Fruit fly (Drosophila melanogaster) whole organism, embryonic: ENCODE results near the gene rhea.
A peak's percentile ranks its signal among the peaks of the same experiment; 100 is the strongest.

Experiments used
- Abd-B ChIP-seq: fragments of 200-800 bp; sonication (Bioruptor generic); optimal IDR thresholded peaks from 2 replicates; lab custom pipeline; 2018; ENCODE audit warnings: missing biosample characterization, mild to moderate bottlenecking, missing genetic modification characterization, moderate library complexity
- Ada2b ChIP-seq: fragments of 200-800 bp; sonication (Bioruptor generic); IDR thresholded peaks from 2 replicates; pipeline ENCODE4 v1.3.6; 2022; ENCODE audit warnings: missing biosample characterization, missing genetic modification characterization
- BEAF-32 ChIP-seq: fragments of 200-800 bp; sonication (Bioruptor generic); optimal IDR thresholded peaks from 3 replicates; lab custom pipeline; 2017; ENCODE audit warnings: missing biosample characterization, missing genetic modification characterization, mild to moderate bottlenecking, moderate library complexity, missing genetic modification reagents
- Bdp1 ChIP-seq: fragments of 200-800 bp; sonication (Bioruptor generic); optimal IDR thresholded peaks from 3 replicates; lab custom pipeline; 2016; ENCODE audit warnings: missing biosample characterization, missing genetic modification characterization
- Bteb2 ChIP-seq: fragments of 200-800 bp; sonication (Bioruptor generic); optimal IDR thresholded peaks from 2 replicates; lab custom pipeline; 2016; ENCODE audit warnings: missing biosample characterization, missing genetic modification characterization
- CG10321 ChIP-seq: fragments of 200-800 bp; sonication (Bioruptor generic); IDR thresholded peaks from 2 replicates; pipeline ENCODE4 v1.3.6; 2022; ENCODE audit warnings: missing biosample characterization, missing genetic modification characterization
- CG10462 ChIP-seq: fragments of 200-800 bp; sonication (Bioruptor generic); optimal IDR thresholded peaks from 2 replicates; lab custom pipeline; 2016; ENCODE audit warnings: missing biosample characterization, missing genetic modification characterization
- CG12299 ChIP-seq: fragments of 200-800 bp; sonication (Bioruptor generic); optimal IDR thresholded peaks from 2 replicates; lab custom pipeline; 2018; ENCODE audit warnings: missing biosample characterization, mild to moderate bottlenecking, missing genetic modification characterization
- CG12659 ChIP-seq: fragments of 200-800 bp; sonication (Bioruptor generic); optimal IDR thresholded peaks from 3 replicates; lab custom pipeline; 2017; ENCODE audit warnings: mild to moderate bottlenecking, missing biosample characterization, missing genetic modification reagents, missing genetic modification characterization
- CG12942 ChIP-seq: fragments of 200-800 bp; sonication (Bioruptor generic); optimal IDR thresholded peaks from 3 replicates; lab custom pipeline; 2016; ENCODE audit warnings: missing biosample characterization, missing genetic modification characterization
- CG14050 ChIP-seq: fragments of 200-800 bp; sonication (Bioruptor generic); IDR thresholded peaks from 3 replicates; pipeline ENCODE4 v1.3.6; 2022; ENCODE audit warnings: missing biosample characterization, missing genetic modification characterization
- CG16815 ChIP-seq: fragments of 200-800 bp; sonication (Bioruptor generic); optimal IDR thresholded peaks from 3 replicates; lab custom pipeline; 2017; ENCODE audit warnings: missing biosample characterization, mild to moderate bottlenecking, missing genetic modification characterization
- CG17612 ChIP-seq: fragments of 200-800 bp; sonication (Bioruptor generic); IDR thresholded peaks from 2 replicates; pipeline ENCODE4 v1.3.6; 2022; ENCODE audit warnings: missing biosample characterization, missing genetic modification characterization
- CG17912 ChIP-seq: fragments of 200-800 bp; sonication (Bioruptor generic); optimal IDR thresholded peaks from 2 replicates; lab custom pipeline; 2018; ENCODE audit warnings: missing biosample characterization, mild to moderate bottlenecking, missing genetic modification characterization
- CG18619 ChIP-seq: fragments of 200-800 bp; sonication (Bioruptor generic); optimal IDR thresholded peaks from 3 replicates; lab custom pipeline; 2017; ENCODE audit warnings: missing biosample characterization, mild to moderate bottlenecking, missing genetic modification characterization
- CG18764 ChIP-seq: fragments of 200-800 bp; sonication (Bioruptor generic); optimal IDR thresholded peaks from 3 replicates; lab custom pipeline; 2016; ENCODE audit warnings: missing biosample characterization, missing genetic modification characterization
- CG2678 ChIP-seq: fragments of 200-800 bp; sonication (Bioruptor generic); optimal IDR thresholded peaks from 3 replicates; lab custom pipeline; 2019; ENCODE audit warnings: missing biosample characterization, mild to moderate bottlenecking, missing genetic modification characterization, moderate library complexity
- CG31441 ChIP-seq: fragments of 200-800 bp; sonication (Bioruptor generic); IDR thresholded peaks from 2 replicates; pipeline ENCODE4 v1.3.6; 2022; ENCODE audit warnings: missing biosample characterization, missing genetic modification characterization
- CG32532 ChIP-seq: fragments of 200-800 bp; sonication (Bioruptor generic); IDR thresholded peaks from 2 replicates; pipeline ENCODE4 v1.3.6; 2022; ENCODE audit warnings: missing biosample characterization, missing genetic modification characterization
- CG3281 ChIP-seq: fragments of 200-800 bp; sonication (Bioruptor generic); optimal IDR thresholded peaks from 3 replicates; lab custom pipeline; 2017; ENCODE audit warnings: missing biosample characterization, mild to moderate bottlenecking, missing genetic modification characterization
- CG34422 ChIP-seq: fragments of 200-800 bp; sonication (Bioruptor generic); IDR thresholded peaks from 3 replicates; pipeline ENCODE4 v1.3.6; 2022; ENCODE audit warnings: missing biosample characterization, missing genetic modification characterization
- CG3726 ChIP-seq: fragments of 200-800 bp; sonication (Bioruptor generic); IDR thresholded peaks from 3 replicates; pipeline ENCODE4, ENCODE4 v1.3.6; 2022; ENCODE audit warnings: missing biosample characterization, missing genetic modification characterization
- CG7357 ChIP-seq: fragments of 200-800 bp; sonication (Bioruptor generic); IDR thresholded peaks from 3 replicates; pipeline ENCODE4 v1.3.6; 2022; ENCODE audit warnings: missing biosample characterization, missing genetic modification characterization
- CHES-1-like ChIP-seq: fragments of 200-800 bp; sonication (Bioruptor generic); optimal IDR thresholded peaks from 2 replicates; lab custom pipeline; 2016; ENCODE audit warnings: missing biosample characterization, missing genetic modification characterization
- Dek ChIP-seq: fragments of 200-800 bp; sonication (Bioruptor generic); optimal IDR thresholded peaks from 3 replicates; lab custom pipeline; 2019; ENCODE audit warnings: missing biosample characterization, mild to moderate bottlenecking, missing genetic modification characterization, moderate library complexity
- Dip3 ChIP-seq: fragments of 200-800 bp; sonication (Bioruptor generic); optimal IDR thresholded peaks from 3 replicates; lab custom pipeline; 2016; ENCODE audit warnings: missing biosample characterization, missing genetic modification characterization
- Elba2 ChIP-seq: fragments of 200-800 bp; sonication (Bioruptor generic); optimal IDR thresholded peaks from 3 replicates; lab custom pipeline; 2016; ENCODE audit warnings: missing biosample characterization, missing genetic modification characterization
- Ets97D ChIP-seq: fragments of 200-800 bp; sonication (Bioruptor generic); optimal IDR thresholded peaks from 3 replicates; lab custom pipeline; 2016; ENCODE audit warnings: missing biosample characterization, missing genetic modification characterization
- Hmr ChIP-seq: fragments of 200-800 bp; sonication (Bioruptor generic); optimal IDR thresholded peaks from 3 replicates; lab custom pipeline; 2017; ENCODE audit warnings: mild to moderate bottlenecking, missing biosample characterization, missing genetic modification reagents, missing genetic modification characterization
- MBD-R2 ChIP-seq: fragments of 200-800 bp; sonication (Bioruptor generic); IDR thresholded peaks from 2 replicates; pipeline ENCODE4 v1.3.6; 2022; ENCODE audit warnings: missing biosample characterization, missing genetic modification characterization
- Mrtf ChIP-seq: fragments of 200-800 bp; sonication (Bioruptor generic); IDR thresholded peaks from 3 replicates; pipeline ENCODE4 v1.3.6; 2022; ENCODE audit warnings: missing biosample characterization, missing genetic modification characterization
- Sox100B ChIP-seq: fragments of 200-800 bp; sonication (Bioruptor generic); optimal IDR thresholded peaks from 3 replicates; lab custom pipeline; 2018; ENCODE audit warnings: missing biosample characterization, mild to moderate bottlenecking, missing genetic modification characterization
- Tbp ChIP-seq: fragments of >200 bp; optimal IDR thresholded peaks from 2 replicates; lab custom pipeline; 2018; ENCODE audit warnings: missing biosample characterization, missing genetic modification characterization
- Xbp1 ChIP-seq: fragments of 200-800 bp; sonication (Bioruptor generic); optimal IDR thresholded peaks from 3 replicates; lab custom pipeline; 2016; ENCODE audit warnings: missing biosample characterization, mild to moderate bottlenecking, missing genetic modification characterization
- bsh ChIP-seq, 2 experiments: fragments of 200-800 bp; sonication (Bioruptor generic); optimal IDR thresholded peaks; 2 replicates each; lab custom pipeline; 2017 to 2018; ENCODE audit warnings: mild to moderate bottlenecking in 2 of 2, missing biosample characterization in 2 of 2, missing genetic modification characterization in 2 of 2, moderate library complexity in 1 of 2
- ci ChIP-seq: fragments of 200-800 bp; sonication (Bioruptor generic); IDR thresholded peaks from 3 replicates; pipeline ENCODE4 v1.3.6; 2022; ENCODE audit warnings: missing biosample characterization, missing genetic modification characterization
- da ChIP-seq: fragments of 200-800 bp; sonication (Bioruptor generic); optimal IDR thresholded peaks from 2 replicates; lab custom pipeline; 2016; ENCODE audit warnings: missing biosample characterization, missing genetic modification characterization
- danr ChIP-seq: fragments of 200-800 bp; sonication (Bioruptor generic); IDR thresholded peaks from 2 replicates; pipeline ENCODE4 v1.3.6; 2022; ENCODE audit warnings: missing biosample characterization, missing genetic modification characterization
- eve ChIP-seq, 2 experiments: fragments of >200 bp; optimal IDR thresholded peaks; 2 replicates each; lab custom pipeline; 2017; ENCODE audit warnings: missing biosample characterization in 2 of 2, missing genetic modification characterization in 2 of 2
- exex ChIP-seq: fragments of 200-800 bp; sonication (Bioruptor generic); optimal IDR thresholded peaks from 4 replicates; lab custom pipeline; 2018; ENCODE audit warnings: missing biosample characterization, mild to moderate bottlenecking, missing genetic modification characterization, moderate library complexity
- eyg ChIP-seq: fragments of 200-800 bp; sonication (Bioruptor generic); optimal IDR thresholded peaks from 3 replicates; lab custom pipeline; 2016; ENCODE audit warnings: missing biosample characterization, missing genetic modification characterization
- fd96Cb ChIP-seq: fragments of 200-800 bp; sonication (Bioruptor generic); optimal IDR thresholded peaks from 2 replicates; lab custom pipeline; 2018; ENCODE audit warnings: missing biosample characterization, mild to moderate bottlenecking, missing genetic modification characterization, moderate library complexity
- gro ChIP-seq: fragments of 200-800 bp; sonication (Bioruptor generic); optimal IDR thresholded peaks from 2 replicates; lab custom pipeline; 2016; ENCODE audit warnings: missing biosample characterization, missing genetic modification characterization
- pb ChIP-seq: fragments of 200-800 bp; sonication (Bioruptor generic); optimal IDR thresholded peaks from 3 replicates; lab custom pipeline; 2016; ENCODE audit warnings: missing biosample characterization, missing genetic modification characterization
- pum ChIP-seq: fragments of 200-800 bp; sonication (Bioruptor generic); optimal IDR thresholded peaks from 2 replicates; lab custom pipeline; 2016; ENCODE audit warnings: missing biosample characterization, missing genetic modification characterization
- pzg ChIP-seq: fragments of 200-800 bp; sonication (Bioruptor generic); optimal IDR thresholded peaks from 3 replicates; lab custom pipeline; 2018; ENCODE audit warnings: missing biosample characterization, mild to moderate bottlenecking, missing genetic modification characterization, moderate library complexity
- repo ChIP-seq: fragments of 200-800 bp; sonication (Bioruptor generic); optimal IDR thresholded peaks from 2 replicates; lab custom pipeline; 2016; ENCODE audit warnings: missing biosample characterization, missing genetic modification characterization
- sr ChIP-seq: fragments of 200-800 bp; sonication (Bioruptor generic); IDR thresholded peaks from 3 replicates; pipeline ENCODE4 v1.3.6; 2022; ENCODE audit warnings: missing biosample characterization, missing genetic modification characterization
- ssp ChIP-seq: fragments of 200-800 bp; sonication (Bioruptor generic); IDR thresholded peaks from 2 replicates; pipeline ENCODE4 v1.3.6; 2022; ENCODE audit warnings: missing biosample characterization, missing genetic modification characterization
- stwl ChIP-seq: fragments of 200-800 bp; sonication (Bioruptor generic); optimal IDR thresholded peaks from 3 replicates; lab custom pipeline; 2018; ENCODE audit warnings: missing biosample characterization, mild to moderate bottlenecking, missing genetic modification characterization, moderate library complexity
- tio ChIP-seq: fragments of 200-800 bp; sonication (Bioruptor generic); optimal IDR thresholded peaks from 2 replicates; lab custom pipeline; 2017; ENCODE audit warnings: missing biosample characterization, missing genetic modification characterization, inconsistent platforms

The rhea gene

dm6 chr3L:8506975-8507441, 37.8 kb upstream of the rhea start, which contains the start of gene CG43163 (continued):
- TF ChIP-seq ci (GFP tag; lab: Robert Waterston, UW) (peak; percentile 83), CG2678 (peak; percentile 67), Ada2b (GFP tag; lab: Robert Waterston, UW) (peak; percentile 65), CG12659 (peak; percentile 83), stwl (peak; percentile 78), ssp (0 out of 2 replicates have a peak, but pooled peaks have one; percentile 35), fd96Cb (tag; lab: Kevin White, UChicago) (peak; percentile 50), Tbp (GFP tag; lab: Kevin White, UChicago) (no peak), CG32532 (peak; percentile 78), bsh (GFP tag; optimal IDR thresholded peaks at IDR 0.05; lab: Kevin White, UChicago) (peak in 1 of 2 experiments; percentile 76), CG17912 (GFP tag; lab: Kevin White, UChicago) (peak; percentile 5), eyg (no peak), Xbp1 (GFP tag; lab: Kevin White, UChicago) (peak; percentile 78), CHES-1-like (GFP tag; lab: Kevin White, UChicago) (peak; percentile 28), CG3726 (GFP tag; lab: Robert Waterston, UW) (0 out of 3 replicates have a peak, but pooled peaks have one; percentile 52), CG17612 (0 out of 2 replicates have a peak, but pooled peaks have one; percentile 9), Dek (tag; lab: Kevin White, UChicago) (peak; percentile 68), tio (GFP tag; lab: Kevin White, UChicago) (no peak), CG12942 (GFP tag; lab: Kevin White, UChicago) (peak; percentile 54), danr (GFP tag; lab: Robert Waterston, UW) (peak; percentile 60), Hmr (GFP tag; lab: Kevin White, UChicago) (peak; percentile 78), Dip3 (GFP tag; lab: Kevin White, UChicago) (peak; percentile 24), exex (tag; lab: Kevin White, UChicago) (peak; percentile 7), CG14050 (GFP tag; lab: Robert Waterston, UW) (peak; percentile 30; the same call in 1 of the 3 replicates), CG18619 (GFP tag; lab: Kevin White, UChicago) (peak; percentile 26), CG34422 (GFP tag; lab: Robert Waterston, UW) (peak; percentile 78), CG10462 (peak; percentile 34), pb (GFP tag; lab: Kevin White, UChicago) (peak; percentile 11), MBD-R2 (GFP tag; lab: Robert Waterston, UW) (peak; percentile 84), CG18764 (GFP tag; lab: Kevin White, UChicago) (peak; percentile 17), Mrtf (peak; percentile 59; the same call in 1 of the 3 replicates), CG16815 (GFP tag; lab: Kevin White, UChicago) (peak; percentile 33), eve (GFP tag; optimal IDR thresholded peaks at IDR 0.05; lab: Kevin White, UChicago) (no peak), Sox100B (GFP tag; lab: Kevin White, UChicago) (no peak), repo (GFP tag; lab: Kevin White, UChicago) (peak; percentile 18), pzg (GFP tag; lab: Kevin White, UChicago) (peak; percentile 72), Elba2 (GFP tag; lab: Kevin White, UChicago) (no peak), CG31441 (GFP tag; lab: Robert Waterston, UW) (peak; percentile 77), Ets97D (GFP tag; lab: Kevin White, UChicago) (peak; percentile 66), Bteb2 (GFP tag; lab: Kevin White, UChicago) (peak; percentile 51), pum (GFP tag; lab: Kevin White, UChicago) (peak; percentile 24), CG12299 (peak; percentile 23), CG7357 (GFP tag; lab: Robert Waterston, UW) (peak; percentile 34; the same call in 1 of the 3 replicates), CG10321 (0 out of 2 replicates have a peak, but pooled peaks have one; percentile 17), da (GFP tag; lab: Kevin White, UChicago) (no peak), BEAF-32 (GFP tag; lab: Kevin White, UChicago) (peak; percentile 23), Bdp1 (peak; percentile 10), gro (GFP tag; lab: Kevin White, UChicago) (peak; percentile 3), sr (GFP tag; lab: Robert Waterston, UW) (peak; percentile 36; the same call in 1 of the 3 replicates), Abd-B (GFP tag; lab: Kevin White, UChicago) (peak; percentile 42), CG3281 (peak; percentile 36)
